Worm (Caenorhabditis elegans) whole organism, late embryonic: ENCODE results near the gene F14D2.19.

Experiments used
- ahr-1 ChIP-seq: sonication (generic microtip); optimal IDR thresholded peaks from 2 replicates; lab custom pipeline; 2016; ENCODE audit warnings: missing genetic modification characterization, missing compliant biosample characterization
- ama-1 ChIP-seq: fragments of 150-350 bp; optimal IDR thresholded peaks from 2 replicates; lab custom pipeline; 2014
- che-1 ChIP-seq: sonication (generic microtip); optimal IDR thresholded peaks from 2 replicates; lab custom pipeline; 2016; ENCODE audit warnings: mild to moderate bottlenecking, missing genetic modification characterization, missing compliant biosample characterization
- dmd-4 ChIP-seq: sonication (generic microtip); optimal IDR thresholded peaks from 2 replicates; lab custom pipeline; 2016; ENCODE audit warnings: borderline replicate concordance, missing genetic modification characterization, missing compliant biosample characterization
- hlh-30 ChIP-seq: sonication (generic microtip); optimal IDR thresholded peaks from 2 replicates; lab custom pipeline; 2017; ENCODE audit warnings: antibody characterized with exemption, missing genetic modification characterization, missing compliant biosample characterization; ENCODE audit not compliant: insufficient read depth
- hlh-6 ChIP-seq: sonication (generic microtip); optimal IDR thresholded peaks from 2 replicates; lab custom pipeline; 2016; ENCODE audit warnings: missing genotype, missing genetic modification characterization, missing compliant biosample characterization
- lim-6 ChIP-seq: sonication (generic microtip); optimal IDR thresholded peaks from 2 replicates; lab custom pipeline; 2016; ENCODE audit warnings: missing genetic modification characterization, missing compliant biosample characterization
- mec-3 ChIP-seq: sonication (generic microtip); optimal IDR thresholded peaks from 2 replicates; lab custom pipeline; 2016; ENCODE audit warnings: borderline replicate concordance, missing genetic modification characterization, missing compliant biosample characterization
- pat-9 ChIP-seq: fragments of 200-800 bp; sonication (Bioruptor generic); optimal IDR thresholded peaks from 2 replicates; lab custom pipeline; 2018; ENCODE audit warnings: mild to moderate bottlenecking, missing genetic modification characterization, moderate library complexity, missing compliant biosample characterization
- pha-2 ChIP-seq: sonication (generic microtip); optimal IDR thresholded peaks from 2 replicates; lab custom pipeline; 2017; ENCODE audit warnings: mild to moderate bottlenecking, missing genetic modification characterization, missing compliant biosample characterization
- pha-4 ChIP-seq: fragments of 150-350 bp; optimal IDR thresholded peaks from 2 replicates; lab custom pipeline; 2018; ENCODE audit warnings: missing biosample characterization, missing genetic modification reagents, missing genetic modification characterization
- tbx-2 ChIP-seq: sonication (generic microtip); optimal IDR thresholded peaks from 2 replicates; lab custom pipeline; 2016; ENCODE audit warnings: missing genetic modification characterization, missing compliant biosample characterization
- unc-55 ChIP-seq: sonication (generic microtip); optimal IDR thresholded peaks from 2 replicates; lab custom pipeline; 2017; ENCODE audit warnings: missing biosample characterization, missing genetic modification reagents, missing genetic modification characterization

DNA sequence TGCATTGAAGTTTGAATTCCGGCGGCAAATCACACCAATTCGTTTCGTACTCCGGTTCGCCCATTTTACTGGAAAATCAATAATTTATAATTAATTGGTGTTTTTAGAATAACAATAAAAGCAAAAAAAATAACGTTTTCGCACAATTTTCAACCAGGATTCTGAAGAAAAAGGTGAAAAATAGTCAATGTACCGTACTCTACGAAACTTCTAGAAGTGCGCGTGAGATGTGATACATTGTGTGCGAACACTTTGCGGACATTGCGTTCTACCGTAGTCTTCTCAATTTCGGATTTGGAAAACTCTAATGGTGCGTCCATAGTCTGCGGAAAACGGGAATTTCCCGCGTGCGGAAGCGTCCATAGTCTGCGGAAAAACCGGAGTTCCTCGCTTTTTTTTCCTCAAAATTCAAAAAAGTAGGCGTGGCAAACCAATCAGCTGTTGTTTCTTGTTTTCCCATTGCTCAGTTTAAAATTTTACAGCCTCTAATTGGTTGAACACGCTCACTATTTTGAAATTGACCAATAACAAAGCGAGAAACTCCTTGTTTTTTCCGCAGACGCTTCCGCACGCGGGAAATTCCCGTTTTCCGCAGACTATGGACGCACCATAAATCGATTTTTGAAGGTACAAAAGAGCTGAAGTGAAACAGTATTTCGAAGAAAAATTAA is 11.1 kb upstream of the F14D2.19 start, which contains the start of the genes F14D2.14 and bath-29:
- TF ChIP-seq che-1 (tag; lab: Kevin White, UChicago) = no peak
- no peak for TF ChIP-seq ama-1 (lab: Kevin White, UChicago)
- TF ChIP-seq hlh-6 (tag; lab: Kevin White, UChicago) = no peak
- TF ChIP-seq hlh-30 (tag; lab: Kevin White, UChicago) = no peak
- TF ChIP-seq ahr-1 (tag; lab: Kevin White, UChicago) = no peak
- no peak for TF ChIP-seq pha-4 (tag; lab: Kevin White, UChicago)
- TF ChIP-seq dmd-4 (tag; lab: Kevin White, UChicago) = no peak
- TF ChIP-seq pat-9 (tag; lab: Kevin White, UChicago) = no peak
- TF ChIP-seq lim-6 (tag; lab: Kevin White, UChicago) = no peak
- TF ChIP-seq unc-55 (GFP tag; lab: Kevin White, UChicago) = no peak
- no peak for TF ChIP-seq mec-3 (tag; lab: Kevin White, UChicago)
- TF ChIP-seq tbx-2 (tag; lab: Kevin White, UChicago) = no peak
- TF ChIP-seq pha-2 (tag; lab: Kevin White, UChicago) = no peak
